Worm (Caenorhabditis elegans) whole organism, young adult: ENCODE results near the gene spp-20.

Source experiments
- B0336.3 ChIP-seq: fragments of 200-800 bp; sonication (Bioruptor generic); IDR thresholded peaks from 2 replicates; pipeline ENCODE4 v1.3.6; 2022; ENCODE audit warnings: missing genetic modification characterization, missing compliant biosample characterization
- C06A6.2 ChIP-seq: fragments of 200-800 bp; sonication (Bioruptor generic); conservative IDR thresholded peaks from 2 replicates; pipeline ENCODE4 v1.3.6; 2022; ENCODE audit warnings: missing genetic modification characterization, missing compliant biosample characterization
- F10E7.11 ChIP-seq: sonication (generic microtip); optimal IDR thresholded peaks from 2 replicates; lab custom pipeline; 2017; ENCODE audit warnings: mild to moderate bottlenecking, missing genetic modification characterization, moderate library complexity, missing compliant biosample characterization
- F22D6.2 ChIP-seq: sonication (generic microtip); optimal IDR thresholded peaks from 2 replicates; lab custom pipeline; 2016; ENCODE audit warnings: mild to moderate bottlenecking, missing genetic modification characterization, missing compliant biosample characterization
- F33H1.4 ChIP-seq: fragments of 200-800 bp; sonication (Bioruptor generic); IDR thresholded peaks from 2 replicates; pipeline ENCODE4 v1.3.6; 2022; ENCODE audit warnings: missing genetic modification reagents, missing genetic modification characterization, missing compliant biosample characterization
- F49E8.2 ChIP-seq: sonication (generic microtip); optimal IDR thresholded peaks from 3 replicates; lab custom pipeline; 2017; ENCODE audit warnings: missing genetic modification characterization, mild to moderate bottlenecking, missing compliant biosample characterization, antibody characterized with exemption, moderate library complexity; ENCODE audit not compliant: insufficient read depth
- F57A8.1 ChIP-seq: fragments of 200-800 bp; sonication (Bioruptor generic); optimal IDR thresholded peaks from 2 replicates; lab custom pipeline; 2018; ENCODE audit warnings: mild to moderate bottlenecking, missing genetic modification characterization, moderate library complexity, missing compliant biosample characterization
- F57C9.4 ChIP-seq: sonication (generic microtip); optimal IDR thresholded peaks from 2 replicates; lab custom pipeline; 2017; ENCODE audit warnings: mild to moderate bottlenecking, missing genetic modification characterization, missing compliant biosample characterization
- T07F8.4 ChIP-seq: sonication (generic microtip); optimal IDR thresholded peaks from 2 replicates; lab custom pipeline; 2016; ENCODE audit warnings: mild to moderate bottlenecking, missing genetic modification characterization, moderate library complexity, missing compliant biosample characterization
- T26A5.8 ChIP-seq: sonication (generic microtip); optimal IDR thresholded peaks from 2 replicates; lab custom pipeline; 2016; ENCODE audit warnings: missing genetic modification characterization, missing compliant biosample characterization
- Y53G8AR.9 ChIP-seq: fragments of 200-800 bp; sonication (Bioruptor generic); conservative IDR thresholded peaks from 2 replicates; pipeline ENCODE4 v1.3.6; 2022; ENCODE audit warnings: missing genetic modification reagents, missing genetic modification characterization, missing compliant biosample characterization
- ZK185.1 ChIP-seq: sonication (generic microtip); optimal IDR thresholded peaks from 2 replicates; lab custom pipeline; 2016; ENCODE audit warnings: mild to moderate bottlenecking, missing genetic modification characterization, missing compliant biosample characterization; ENCODE audit not compliant: poor library complexity, severe bottlenecking
- akir-1 ChIP-seq: fragments of 200-800 bp; sonication (Bioruptor generic); optimal IDR thresholded peaks from 2 replicates; lab custom pipeline; 2018; ENCODE audit warnings: mild to moderate bottlenecking, missing genetic modification characterization, moderate library complexity, missing compliant biosample characterization
- aptf-2 ChIP-seq: fragments of 200-800 bp; sonication (Bioruptor generic); conservative IDR thresholded peaks from 2 replicates; pipeline ENCODE4 v1.3.6; 2022; ENCODE audit warnings: missing genetic modification reagents, missing genetic modification characterization, missing compliant biosample characterization
- athp-1 ChIP-seq: sonication (generic microtip); optimal IDR thresholded peaks from 2 replicates; lab custom pipeline; 2017; ENCODE audit warnings: mild to moderate bottlenecking, missing genetic modification characterization, missing compliant biosample characterization
- cebp-2 ChIP-seq: fragments of 200-800 bp; sonication (Bioruptor generic); IDR thresholded peaks from 2 replicates; pipeline ENCODE4 v1.3.6; 2022; ENCODE audit warnings: missing genetic modification characterization, missing compliant biosample characterization
- ceh-100 ChIP-seq: fragments of 200-800 bp; sonication (Bioruptor generic); IDR thresholded peaks from 2 replicates; pipeline ENCODE4 v1.3.6; 2022; ENCODE audit warnings: missing genetic modification reagents, missing genetic modification characterization, missing compliant biosample characterization
- chd-7 ChIP-seq: sonication (generic microtip); optimal IDR thresholded peaks from 2 replicates; lab custom pipeline; 2016; ENCODE audit warnings: mild to moderate bottlenecking, missing genetic modification characterization, moderate library complexity, missing compliant biosample characterization
- dpff-1 ChIP-seq: sonication (generic microtip); optimal IDR thresholded peaks from 2 replicates; lab custom pipeline; 2017; ENCODE audit warnings: mild to moderate bottlenecking, missing genetic modification characterization, missing compliant biosample characterization
- efl-1 ChIP-seq: fragments of 150-350 bp; optimal IDR thresholded peaks from 2 replicates; lab custom pipeline; 2014; ENCODE audit warnings: missing biosample characterization, missing genetic modification reagents, missing genetic modification characterization
- ets-4 ChIP-seq: fragments of 200-800 bp; sonication (Bioruptor generic); optimal IDR thresholded peaks from 2 replicates; lab custom pipeline; 2018; ENCODE audit warnings: mild to moderate bottlenecking, missing genetic modification characterization, missing compliant biosample characterization
- hlh-26 ChIP-seq: fragments of 200-800 bp; sonication (Bioruptor generic); conservative IDR thresholded peaks from 2 replicates; pipeline ENCODE4 v1.3.6; 2022; ENCODE audit warnings: missing genetic modification reagents, missing genetic modification characterization, missing compliant biosample characterization
- hmg-20 ChIP-seq: fragments of 200-800 bp; sonication (Bioruptor generic); IDR thresholded peaks from 2 replicates; pipeline ENCODE4 v1.3.6; 2022; ENCODE audit warnings: missing genetic modification reagents, missing genetic modification characterization, missing compliant biosample characterization
- hsf-1 ChIP-seq: fragments of 200-800 bp; sonication (Bioruptor generic); IDR thresholded peaks from 2 replicates; pipeline ENCODE4 v1.3.6; 2022; ENCODE audit warnings: missing genetic modification reagents, missing genetic modification characterization, missing compliant biosample characterization
- let-607 ChIP-seq, 2 experiments: fragments of 200-800 bp in 1 of 2; sonication (Bioruptor generic) in 1 of 2; sonication (generic microtip) in 1 of 2; optimal IDR thresholded peaks; 2 replicates each; lab custom pipeline; 2016 to 2018; ENCODE audit warnings: mild to moderate bottlenecking in 2 of 2, missing compliant biosample characterization in 2 of 2, missing genetic modification characterization in 2 of 2, moderate library complexity in 2 of 2, missing genotype in 1 of 2
- lin-40 ChIP-seq: sonication (generic microtip); optimal IDR thresholded peaks from 2 replicates; lab custom pipeline; 2016; ENCODE audit warnings: missing genetic modification characterization, mild to moderate bottlenecking, missing compliant biosample characterization, missing genotype, missing genetic modification reagents
- lsl-1 ChIP-seq: fragments of 200-800 bp; sonication (Bioruptor generic); optimal IDR thresholded peaks from 2 replicates; lab custom pipeline; 2018; ENCODE audit warnings: mild to moderate bottlenecking, missing genetic modification characterization, moderate library complexity, missing compliant biosample characterization
- lsy-27 ChIP-seq: sonication (generic microtip); optimal IDR thresholded peaks from 2 replicates; lab custom pipeline; 2017; ENCODE audit warnings: missing genetic modification characterization, mild to moderate bottlenecking, missing compliant biosample characterization, antibody characterized with exemption, missing genotype, borderline replicate concordance; ENCODE audit not compliant: insufficient read depth
- mel-28 ChIP-seq: sonication (generic microtip); optimal IDR thresholded peaks from 2 replicates; lab custom pipeline; 2016; ENCODE audit warnings: borderline replicate concordance, mild to moderate bottlenecking, missing genetic modification characterization, missing compliant biosample characterization
- mes-4 ChIP-seq: sonication (generic microtip); optimal IDR thresholded peaks from 2 replicates; lab custom pipeline; 2016; ENCODE audit warnings: missing genotype, missing genetic modification characterization, missing compliant biosample characterization
- mxl-1 ChIP-seq: sonication (generic microtip); optimal IDR thresholded peaks from 2 replicates; lab custom pipeline; 2016; ENCODE audit warnings: missing genetic modification characterization, missing compliant biosample characterization
- nfya-1 ChIP-seq: sonication (generic microtip); optimal IDR thresholded peaks from 2 replicates; lab custom pipeline; 2017; ENCODE audit warnings: antibody characterized with exemption, missing compliant biosample characterization, missing genetic modification characterization, borderline replicate concordance; ENCODE audit not compliant: insufficient read depth
- nfyb-1 ChIP-seq: fragments of 200-800 bp; sonication (Bioruptor generic); IDR thresholded peaks from 2 replicates; pipeline ENCODE4 v1.3.6; 2022; ENCODE audit warnings: missing genetic modification reagents, missing genetic modification characterization, missing compliant biosample characterization
- nhr-120 ChIP-seq: fragments of 200-800 bp; sonication (Bioruptor generic); IDR thresholded peaks from 2 replicates; pipeline ENCODE4 v1.3.6; 2022; ENCODE audit warnings: missing genetic modification characterization, missing compliant biosample characterization
- nhr-80 ChIP-seq: sonication (generic microtip); optimal IDR thresholded peaks from 2 replicates; lab custom pipeline; 2016; ENCODE audit warnings: missing genetic modification characterization, missing compliant biosample characterization
- repo-1 ChIP-seq: sonication (generic microtip); optimal IDR thresholded peaks from 2 replicates; lab custom pipeline; 2017; ENCODE audit warnings: mild to moderate bottlenecking, missing genetic modification characterization, missing compliant biosample characterization
- sea-2 ChIP-seq: fragments of 200-800 bp; sonication (Bioruptor generic); IDR thresholded peaks from 2 replicates; pipeline ENCODE4 v1.3.6; 2022; ENCODE audit warnings: missing genetic modification characterization, missing compliant biosample characterization
- snpc-1.1 ChIP-seq: sonication (generic microtip); optimal IDR thresholded peaks from 2 replicates; lab custom pipeline; 2017; ENCODE audit warnings: missing genetic modification characterization, mild to moderate bottlenecking, missing compliant biosample characterization, antibody characterized with exemption, moderate library complexity, missing genotype, missing genetic modification reagents; ENCODE audit not compliant: insufficient read depth
- snpc-1.3 ChIP-seq: sonication (generic microtip); optimal IDR thresholded peaks from 2 replicates; lab custom pipeline; 2017; ENCODE audit warnings: missing genetic modification characterization, mild to moderate bottlenecking, missing compliant biosample characterization, antibody characterized with exemption, moderate library complexity, missing genotype, missing genetic modification reagents; ENCODE audit not compliant: insufficient read depth
- snpc-3.4 ChIP-seq: sonication (generic microtip); optimal IDR thresholded peaks from 2 replicates; lab custom pipeline; 2017; ENCODE audit warnings: missing genetic modification characterization, mild to moderate bottlenecking, missing compliant biosample characterization, antibody characterized with exemption, moderate library complexity, missing genotype, missing genetic modification reagents
- snpc-4 ChIP-seq, 5 experiments: fragments of 150-350 bp in 1 of 5; sonication (generic microtip) in 4 of 5; optimal IDR thresholded peaks; 2 replicates each; lab custom pipeline; 2014 to 2018; ENCODE audit warnings: missing genetic modification characterization in 5 of 5, missing biosample characterization in 3 of 5, antibody characterized with exemption in 2 of 5, mild to moderate bottlenecking in 2 of 5, missing compliant biosample characterization in 2 of 5, missing genotype in 2 of 5, moderate library complexity in 2 of 5, missing genetic modification reagents in 1 of 5
- tbx-9 ChIP-seq: sonication (generic microtip); optimal IDR thresholded peaks from 2 replicates; lab custom pipeline; 2016; ENCODE audit warnings: borderline replicate concordance, missing genetic modification characterization, inconsistent platforms, missing compliant biosample characterization
- tlf-1 ChIP-seq: fragments of 200-800 bp; sonication (Bioruptor generic); optimal IDR thresholded peaks from 2 replicates; lab custom pipeline; 2018; ENCODE audit warnings: mild to moderate bottlenecking, missing genetic modification characterization, missing compliant biosample characterization
- ztf-18 ChIP-seq: sonication (generic microtip); optimal IDR thresholded peaks from 2 replicates; lab custom pipeline; 2016; ENCODE audit warnings: missing genotype, mild to moderate bottlenecking, missing genetic modification characterization, missing compliant biosample characterization
- ztf-22 ChIP-seq: fragments of 200-800 bp; sonication (Bioruptor generic); optimal IDR thresholded peaks from 2 replicates; lab custom pipeline; 2018; ENCODE audit warnings: mild to moderate bottlenecking, missing genetic modification characterization, moderate library complexity, missing compliant biosample characterization

Gene spp-20

ce11 chrV:6558103-6558502, at the start of gene spp-20:
TSS of gene spp-20 (minus strand) at chrV:6558203.
- TF ChIP-seq Y53G8AR.9 (GFP tag; lab: Robert Waterston, UW) (no peak), lsy-27 (tag; lab: Kevin White, UChicago) (no peak), athp-1 (no peak), F49E8.2 (tag; lab: Kevin White, UChicago) (no peak), snpc-3.4 (tag; lab: Kevin White, UChicago) (no peak), T26A5.8 (no peak), aptf-2 (GFP tag; lab: Robert Waterston, UW) (no peak), efl-1 (GFP tag; lab: Kevin White, UChicago) (no peak), hsf-1 (GFP tag; lab: Robert Waterston, UW) (no peak), snpc-1.1 (tag; lab: Kevin White, UChicago) (no peak), nfya-1 (tag; lab: Kevin White, UChicago) (no peak), T07F8.4 (tag; lab: Kevin White, UChicago) (no peak), F57A8.1 (GFP tag; lab: Kevin White, UChicago) (no peak), tlf-1 (GFP tag; lab: Kevin White, UChicago) (no peak)

ce11 chrV:6606197-6606596, 48.2 kb upstream of the spp-20 start:
- TF ChIP-seq ztf-18 (tag; lab: Kevin White, UChicago) = no peak
- TF ChIP-seq ceh-100 = no peak
- TF ChIP-seq lsl-1 (GFP tag; lab: Kevin White, UChicago) = no peak
- no peak for TF ChIP-seq let-607 (tag; optimal IDR thresholded peaks at IDR 0.05; lab: Kevin White, UChicago)
- TF ChIP-seq nhr-120 (GFP tag; lab: Robert Waterston, UW) = no peak
- no peak for TF ChIP-seq aptf-2 (GFP tag; lab: Robert Waterston, UW)
- peak; percentile 36 for TF ChIP-seq nhr-80
- peak; percentile 56 for TF ChIP-seq dpff-1 (tag; lab: Kevin White, UChicago)
- TF ChIP-seq lsy-27 (tag; lab: Kevin White, UChicago) = no peak
- no peak for TF ChIP-seq cebp-2 (GFP tag; lab: Robert Waterston, UW)
- no peak for TF ChIP-seq F49E8.2 (tag; lab: Kevin White, UChicago)
- TF ChIP-seq akir-1 (GFP tag; lab: Kevin White, UChicago) = no peak
- no peak for TF ChIP-seq F57C9.4 (tag; lab: Kevin White, UChicago)
- no peak for TF ChIP-seq mel-28
- no peak for TF ChIP-seq C06A6.2 (GFP tag; lab: Robert Waterston, UW)
- no peak for TF ChIP-seq nfyb-1 (GFP tag; lab: Robert Waterston, UW)
- no peak for TF ChIP-seq chd-7 (tag; lab: Kevin White, UChicago)
- TF ChIP-seq lin-40 (tag; lab: Kevin White, UChicago) = no peak
- no peak for TF ChIP-seq F10E7.11 (tag; lab: Kevin White, UChicago)
- TF ChIP-seq tlf-1 (GFP tag; lab: Kevin White, UChicago) = no peak
- TF ChIP-seq tbx-9 (tag; lab: Kevin White, UChicago) = no peak
- TF ChIP-seq ZK185.1 (tag; lab: Kevin White, UChicago) = no peak
- TF ChIP-seq hmg-20 = no peak
- TF ChIP-seq hlh-26 = no peak
- no peak for TF ChIP-seq snpc-1.3 (tag; lab: Kevin White, UChicago)
- no peak for TF ChIP-seq ztf-22 (GFP tag; lab: Kevin White, UChicago)
- TF ChIP-seq B0336.3 (GFP tag; lab: Robert Waterston, UW) = no peak
- no peak for TF ChIP-seq F33H1.4 (GFP tag; lab: Robert Waterston, UW)
- TF ChIP-seq repo-1 (tag; lab: Kevin White, UChicago) = peak; percentile 3
- no peak for TF ChIP-seq ets-4 (GFP tag; lab: Kevin White, UChicago)
- TF ChIP-seq mxl-1 (tag; lab: Kevin White, UChicago) = no peak
- TF ChIP-seq snpc-4 (GFP tag; optimal IDR thresholded peaks at IDR 0.05; lab: Kevin White, UChicago) = no peak
- TF ChIP-seq snpc-4 (tag; optimal IDR thresholded peaks at IDR 0.05; lab: Kevin White, UChicago) = no peak
- no peak for TF ChIP-seq T26A5.8
- no peak for TF ChIP-seq mes-4
- TF ChIP-seq sea-2 = no peak
- TF ChIP-seq F22D6.2 (tag; lab: Kevin White, UChicago) = no peak
